Fruit fly (Drosophila melanogaster): ENCODE data around the gene CG7910.

DNA sequence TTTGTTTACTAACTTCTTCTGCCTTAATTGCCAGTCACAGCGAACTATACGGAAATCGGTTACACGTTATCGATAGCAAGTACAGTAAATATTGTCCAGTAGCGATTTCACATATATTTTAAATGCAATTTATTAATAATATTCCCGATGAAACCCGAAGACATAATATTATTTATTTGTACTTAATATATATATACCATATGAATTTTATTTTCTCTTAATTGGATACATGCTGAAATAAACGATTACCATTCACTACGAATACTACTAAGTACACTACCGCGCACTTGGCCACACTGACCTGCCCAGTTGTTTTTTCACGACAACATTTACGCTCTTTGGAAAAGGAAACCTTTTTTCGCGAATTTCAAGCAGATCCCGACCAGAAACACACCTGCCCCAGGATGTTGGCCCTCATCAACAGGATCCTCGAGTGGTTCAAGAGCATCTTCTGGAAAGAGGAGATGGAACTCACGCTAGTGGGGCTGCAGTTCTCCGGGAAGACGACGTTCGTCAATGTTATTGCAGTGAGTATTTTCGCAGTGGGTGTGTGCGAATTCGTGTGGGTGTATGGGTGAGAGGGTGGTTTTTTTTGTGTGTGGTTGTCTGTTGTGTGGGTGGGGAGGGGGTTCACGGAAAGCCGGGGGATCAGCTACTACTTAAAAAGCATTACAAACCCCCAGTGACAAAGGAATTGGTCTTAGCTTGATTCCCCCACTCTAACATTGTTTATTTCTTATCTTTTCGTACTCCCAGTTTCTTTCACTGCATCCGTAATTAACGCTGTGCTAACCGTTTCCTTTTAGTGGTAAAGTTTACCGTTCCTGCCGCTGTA is 39.5 kb downstream of the CG7910 start, which contains the start of the genes CG9667 and Arl8:
- TF ChIP-seq Dad (GFP tag; optimal IDR thresholded peaks at IDR 0.05): no peak
- peak; percentile 39 for TF ChIP-seq scrt (GFP tag; optimal IDR thresholded peaks at IDR 0.05)
- peak; percentile 62 for TF ChIP-seq Fer3 (tag; optimal IDR thresholded peaks at IDR 0.05)
- peak in 1 of 2 experiments; percentile 41 for TF ChIP-seq insv (GFP tag; optimal IDR thresholded peaks at IDR 0.05)
- TF ChIP-seq HmgD (GFP tag; optimal IDR thresholded peaks at IDR 0.05): no peak
- no peak for TF ChIP-seq CG1792 (GFP tag; optimal IDR thresholded peaks at IDR 0.05)
